Comparison of ENCODE assay signal across 1 fruit fly cellular context in genomic region chr3R:26008892-26009539, dm6.
TF ChIP-seq lines count a peak whose summit lies in the region.

No protein-coding gene starts in this region.

TF ChIP-seq in whole organism, embryonic, 481 proteins besides CTCF, POLR2A, EP300 and RAD21 (continued from another document and continues in another):
- TF ChIP-seq E2f2 (GFP tag; IDR thresholded peaks at IDR 0.05; lab: Robert Waterston, UW) (peak; percentile 70), br (optimal IDR thresholded peaks at IDR 0.05; lab: Kevin White, UChicago) (no peak), Max (GFP tag; optimal IDR thresholded peaks at IDR 0.05; lab: Kevin White, UChicago) (peak; percentile 82), Meics (GFP tag; optimal IDR thresholded peaks at IDR 0.05; lab: Kevin White, UChicago) (peak; percentile 82), ase (GFP tag; IDR thresholded peaks at IDR 0.05; lab: Robert Waterston, UW) (peak; percentile 79; the same call in 2 of the 3 replicates), luna (GFP tag; optimal IDR thresholded peaks at IDR 0.05; lab: Kevin White, UChicago) (peak; percentile 55), MBD-R2 (GFP tag; IDR thresholded peaks at IDR 0.05; lab: Robert Waterston, UW) (peak; percentile 46; the same call in 1 of the 2 replicates), crc (GFP tag; optimal IDR thresholded peaks at IDR 0.05; lab: Kevin White, UChicago) (peak; percentile 82), bcd (GFP tag; optimal IDR thresholded peaks at IDR 0.05; lab: Kevin White, UChicago) (peak; percentile 88), ap (GFP tag; IDR thresholded peaks at IDR 0.05; lab: Robert Waterston, UW) (peak; percentile 85), Ada2b (GFP tag; IDR thresholded peaks at IDR 0.05; lab: Robert Waterston, UW) (peak; percentile 84), CG18011 (GFP tag; optimal IDR thresholded peaks at IDR 0.05; lab: Kevin White, UChicago) (peak; percentile 55), D (optimal IDR thresholded peaks at IDR 0.05; lab: Kevin White, UChicago) (no peak), D (GFP tag; optimal IDR thresholded peaks at IDR 0.05; lab: Kevin White, UChicago) (peak; percentile 88), CG8359 (GFP tag; optimal IDR thresholded peaks at IDR 0.05; lab: Kevin White, UChicago; ENCODE audit: borderline replicate concordance) (peak; percentile 71), eyg (GFP tag; optimal IDR thresholded peaks at IDR 0.05; lab: Kevin White, UChicago) (peak; percentile 71), Lhr (GFP tag; optimal IDR thresholded peaks at IDR 0.05; lab: Kevin White, UChicago) (peak; percentile 76), CG10209 (GFP tag; optimal IDR thresholded peaks at IDR 0.05; lab: Kevin White, UChicago) (peak; percentile 84), Bgb (GFP tag; IDR thresholded peaks at IDR 0.05; lab: Robert Waterston, UW; ENCODE audit: partially characterized antibody) (no peak), CG7745 (tag; optimal IDR thresholded peaks at IDR 0.05; lab: Kevin White, UChicago) (no peak), CG2875 (GFP tag; optimal IDR thresholded peaks at IDR 0.05; lab: Kevin White, UChicago) (peak; percentile 80), CG7556 (GFP tag; optimal IDR thresholded peaks at IDR 0.05; lab: Kevin White, UChicago) (peak; percentile 90), CG11093 (GFP tag; IDR thresholded peaks at IDR 0.05; lab: Robert Waterston, UW) (peak; percentile 81), cwo (GFP tag; optimal IDR thresholded peaks at IDR 0.05; lab: Kevin White, UChicago) (peak; percentile 62), grn (GFP tag; optimal IDR thresholded peaks at IDR 0.05; lab: Kevin White, UChicago) (no peak), CG17802 (tag; optimal IDR thresholded peaks at IDR 0.05; lab: Kevin White, UChicago) (peak; percentile 75), Fer2 (tag; optimal IDR thresholded peaks at IDR 0.05; lab: Kevin White, UChicago) (peak; percentile 52), Rx (GFP tag; IDR thresholded peaks at IDR 0.05; lab: Robert Waterston, UW) (peak; percentile 73), sna (GFP tag; IDR thresholded peaks at IDR 0.05; lab: Robert Waterston, UW; ENCODE audit: partially characterized antibody) (no peak), CG17829 (tag; optimal IDR thresholded peaks at IDR 0.05; lab: Kevin White, UChicago) (peak; percentile 93), tin (GFP tag; optimal IDR thresholded peaks at IDR 0.05; lab: Kevin White, UChicago) (peak; percentile 90), dmrt99B (tag; optimal IDR thresholded peaks at IDR 0.05; lab: Kevin White, UChicago) (peak; percentile 93), HLH54F (GFP tag; optimal IDR thresholded peaks at IDR 0.05; lab: Kevin White, UChicago) (peak; percentile 81), Doc2 (GFP tag; IDR thresholded peaks at IDR 0.05; lab: Robert Waterston, UW) (0 out of 2 replicates have a peak, but pooled peaks have one; percentile 29), CG4424 (GFP tag; optimal IDR thresholded peaks at IDR 0.05; lab: Kevin White, UChicago) (peak; percentile 90), Deaf1 (tag; optimal IDR thresholded peaks at IDR 0.05; lab: Kevin White, UChicago) (peak; percentile 64), Dll (GFP tag; IDR thresholded peaks at IDR 0.05; lab: Robert Waterston, UW; ENCODE audit: partially characterized antibody) (0 out of 4 replicates have a peak, but pooled peaks have one; percentile 2), sr (GFP tag; IDR thresholded peaks at IDR 0.05; lab: Robert Waterston, UW) (peak; percentile 57; the same call in 1 of the 3 replicates), CG8478 (optimal IDR thresholded peaks at IDR 0.05; lab: Kevin White, UChicago) (no peak), sd (tag; optimal IDR thresholded peaks at IDR 0.05; lab: Kevin White, UChicago) (peak; percentile 83), dimm (GFP tag; IDR thresholded peaks at IDR 0.05; lab: Robert Waterston, UW) (peak; percentile 61), Atf-2 (GFP tag; optimal IDR thresholded peaks at IDR 0.05; lab: Kevin White, UChicago) (peak; percentile 81), CG17328 (GFP tag; IDR thresholded peaks at IDR 0.05; lab: Robert Waterston, UW) (peak; percentile 85), sqz (GFP tag; optimal IDR thresholded peaks at IDR 0.05; lab: Kevin White, UChicago) (peak; percentile 97), CG6175 (GFP tag; IDR thresholded peaks at IDR 0.05; lab: Robert Waterston, UW) (peak; percentile 63; the same call in 1 of the 3 replicates), Aef1 (GFP tag; IDR thresholded peaks at IDR 0.05; lab: Robert Waterston, UW) (peak; percentile 81), CG32532 (GFP tag; IDR thresholded peaks at IDR 0.05; lab: Robert Waterston, UW) (peak; percentile 87), hb (GFP tag; IDR thresholded peaks at IDR 0.05; lab: Robert Waterston, UW; ENCODE audit: partially characterized antibody) (no peak), CG12299 (tag; optimal IDR thresholded peaks at IDR 0.05; lab: Kevin White, UChicago) (peak; percentile 74), CG12236 (GFP tag; optimal IDR thresholded peaks at IDR 0.05; lab: Kevin White, UChicago) (peak; percentile 66), dmrt11E (tag; optimal IDR thresholded peaks at IDR 0.05; lab: Kevin White, UChicago) (peak; percentile 90), sug (tag; optimal IDR thresholded peaks at IDR 0.05; lab: Kevin White, UChicago) (no peak), so (GFP tag; IDR thresholded peaks at IDR 0.05; lab: Robert Waterston, UW) (peak; percentile 84; the same call in 2 of the 3 replicates), CG12071 (GFP tag; optimal IDR thresholded peaks at IDR 0.05; lab: Kevin White, UChicago) (peak; percentile 87), CG6654 (GFP tag; optimal IDR thresholded peaks at IDR 0.05; lab: Kevin White, UChicago) (peak; percentile 72), CG12391 (tag; optimal IDR thresholded peaks at IDR 0.05; lab: Kevin White, UChicago) (peak; percentile 93), pan (optimal IDR thresholded peaks at IDR 0.05; lab: Kevin White, UChicago) (no peak), pan (GFP tag; optimal IDR thresholded peaks at IDR 0.05 in 1 of 2, IDR thresholded peaks at IDR 0.05 in 1 of 2) (peak in 1 of 2 experiments; percentile 87), jumu (GFP tag; optimal IDR thresholded peaks at IDR 0.05; lab: Kevin White, UChicago) (peak; percentile 85), zen (tag; optimal IDR thresholded peaks at IDR 0.05; lab: Kevin White, UChicago) (peak; percentile 64), peb (GFP tag; IDR thresholded peaks at IDR 0.05; lab: Robert Waterston, UW) (peak; percentile 75), al (GFP tag; IDR thresholded peaks at IDR 0.05; lab: Robert Waterston, UW) (peak; percentile 67), CG10979 (tag; optimal IDR thresholded peaks at IDR 0.05; lab: Kevin White, UChicago) (peak; percentile 91), dati (GFP tag; IDR thresholded peaks at IDR 0.05; lab: Robert Waterston, UW) (peak; percentile 71), tio (GFP tag; optimal IDR thresholded peaks at IDR 0.05; lab: Kevin White, UChicago) (peak; percentile 77), CG14050 (GFP tag; IDR thresholded peaks at IDR 0.05; lab: Robert Waterston, UW) (peak; percentile 83), CG12942 (GFP tag; optimal IDR thresholded peaks at IDR 0.05; lab: Kevin White, UChicago) (peak; percentile 83), run (tag; optimal IDR thresholded peaks at IDR 0.05; lab: Kevin White, UChicago) (peak; percentile 70), Elba2 (GFP tag; optimal IDR thresholded peaks at IDR 0.05; lab: Kevin White, UChicago) (peak; percentile 8), dan (GFP tag; IDR thresholded peaks at IDR 0.05; lab: Robert Waterston, UW) (no peak), unc-4 (GFP tag; IDR thresholded peaks at IDR 0.05; lab: Robert Waterston, UW; ENCODE audit: partially characterized antibody) (no peak), Vsx1 (GFP tag; optimal IDR thresholded peaks at IDR 0.05; lab: Kevin White, UChicago) (peak; percentile 76), chm (GFP tag; IDR thresholded peaks at IDR 0.05; lab: Robert Waterston, UW) (peak; percentile 73), nerfin-1 (tag; optimal IDR thresholded peaks at IDR 0.05; lab: Kevin White, UChicago) (peak; percentile 85), Dek (tag; optimal IDR thresholded peaks at IDR 0.05; lab: Kevin White, UChicago) (peak; percentile 80), CG13296 (GFP tag; optimal IDR thresholded peaks at IDR 0.05; lab: Kevin White, UChicago) (peak; percentile 76), D19B (GFP tag; optimal IDR thresholded peaks at IDR 0.05; lab: Kevin White, UChicago) (peak; percentile 57), CG15011 (GFP tag; optimal IDR thresholded peaks at IDR 0.05; lab: Kevin White, UChicago) (peak; percentile 73), CG43689 (GFP tag; IDR thresholded peaks at IDR 0.05; lab: Robert Waterston, UW) (0 out of 2 replicates have a peak, but pooled peaks have one; percentile 16), HmgD (GFP tag; optimal IDR thresholded peaks at IDR 0.05; lab: Kevin White, UChicago) (no peak), ci (GFP tag; IDR thresholded peaks at IDR 0.05; lab: Robert Waterston, UW) (peak; percentile 92), Scr (GFP tag; IDR thresholded peaks at IDR 0.05; lab: Robert Waterston, UW; ENCODE audit: partially characterized antibody) (no peak), CG3726 (GFP tag; IDR thresholded peaks at IDR 0.05; lab: Robert Waterston, UW) (peak; percentile 75; the same call in 2 of the 3 replicates), p53 (GFP tag; optimal IDR thresholded peaks at IDR 0.05; lab: Kevin White, UChicago) (peak; percentile 68), CG7271 (tag; optimal IDR thresholded peaks at IDR 0.05; lab: Kevin White, UChicago) (peak; percentile 57), cad (GFP tag; optimal IDR thresholded peaks at IDR 0.05; lab: Kevin White, UChicago) (no peak), CG12155 (GFP tag; optimal IDR thresholded peaks at IDR 0.05; lab: Kevin White, UChicago) (peak; percentile 79), CG5180 (GFP tag; optimal IDR thresholded peaks at IDR 0.05; lab: Kevin White, UChicago) (peak; percentile 69), Ravus (GFP tag; IDR thresholded peaks at IDR 0.05; lab: Robert Waterston, UW) (peak; percentile 36), CG8388 (GFP tag; optimal IDR thresholded peaks at IDR 0.05; lab: Kevin White, UChicago) (peak; percentile 88), CG3407 (GFP tag; optimal IDR thresholded peaks at IDR 0.05; lab: Kevin White, UChicago) (peak; percentile 79), CG13287 (GFP tag; IDR thresholded peaks at IDR 0.05; lab: Robert Waterston, UW; ENCODE audit: partially characterized antibody) (no peak), CG6813 (GFP tag; optimal IDR thresholded peaks at IDR 0.05; lab: Kevin White, UChicago) (peak; percentile 69), Hr39 (optimal IDR thresholded peaks at IDR 0.05; lab: Kevin White, UChicago) (no peak), dm (GFP tag; optimal IDR thresholded peaks at IDR 0.05; lab: Kevin White, UChicago) (peak; percentile 74), CG42726 (GFP tag; IDR thresholded peaks at IDR 0.05; lab: Robert Waterston, UW; ENCODE audit: partially characterized antibody) (no peak), CG9932 (GFP tag; IDR thresholded peaks at IDR 0.05; lab: Robert Waterston, UW) (peak; percentile 80), mld (GFP tag; IDR thresholded peaks at IDR 0.05; lab: Robert Waterston, UW; ENCODE audit: partially characterized antibody) (no peak), Adf1 (GFP tag; IDR thresholded peaks at IDR 0.05; lab: Robert Waterston, UW) (no peak), ro (GFP tag; IDR thresholded peaks at IDR 0.05; lab: Robert Waterston, UW) (peak; percentile 56; the same call in 1 of the 2 replicates), row (GFP tag; IDR thresholded peaks at IDR 0.05; lab: Robert Waterston, UW) (peak; percentile 91), dysf (GFP tag; IDR thresholded peaks at IDR 0.05; lab: Robert Waterston, UW) (peak; percentile 92), CG17568 (GFP tag; optimal IDR thresholded peaks at IDR 0.05; lab: Kevin White, UChicago) (peak; percentile 86), TFAM (GFP tag; optimal IDR thresholded peaks at IDR 0.05; lab: Kevin White, UChicago) (no peak), CG18599 (GFP tag; optimal IDR thresholded peaks at IDR 0.05; lab: Kevin White, UChicago) (peak; percentile 89), croc (GFP tag; conservative IDR thresholded peaks at IDR 0.05; lab: Robert Waterston, UW) (peak; percentile 83), Ets97D (GFP tag; optimal IDR thresholded peaks at IDR 0.05; lab: Kevin White, UChicago) (peak; percentile 37), CG4328 (GFP tag; optimal IDR thresholded peaks at IDR 0.05; lab: Kevin White, UChicago) (peak; percentile 60), CG11696 (GFP tag; IDR thresholded peaks at IDR 0.05; lab: Robert Waterston, UW) (peak; percentile 65), bigmax (GFP tag; optimal IDR thresholded peaks at IDR 0.05; lab: Kevin White, UChicago) (no peak), CG3838 (GFP tag; optimal IDR thresholded peaks at IDR 0.05; lab: Kevin White, UChicago) (peak; percentile 55), CG13624 (GFP tag; optimal IDR thresholded peaks at IDR 0.05; lab: Kevin White, UChicago) (peak; percentile 81), Tbp (GFP tag; optimal IDR thresholded peaks at IDR 0.05; lab: Kevin White, UChicago) (no peak), Sin3A (optimal IDR thresholded peaks at IDR 0.05; lab: Kevin White, UChicago) (no peak), Taf1 (GFP tag; IDR thresholded peaks at IDR 0.05; lab: Robert Waterston, UW) (peak; percentile 80), tap (tag; optimal IDR thresholded peaks at IDR 0.05; lab: Kevin White, UChicago) (peak; percentile 92), sima (GFP tag; optimal IDR thresholded peaks at IDR 0.05; lab: Kevin White, UChicago) (peak; percentile 50), ewg (GFP tag; optimal IDR thresholded peaks at IDR 0.05; lab: Kevin White, UChicago) (peak; percentile 80), Oli (tag; optimal IDR thresholded peaks at IDR 0.05; lab: Kevin White, UChicago) (peak; percentile 93), sens (GFP tag; lab: Kevin White, UChicago) (peak; percentile 98), E2f1 (GFP tag; IDR thresholded peaks at IDR 0.05; lab: Robert Waterston, UW) (peak; percentile 83), gcm (GFP tag; optimal IDR thresholded peaks at IDR 0.05; lab: Kevin White, UChicago) (peak; percentile 83), fru (optimal IDR thresholded peaks at IDR 0.05; lab: Kevin White, UChicago) (no peak), kni (GFP tag; optimal IDR thresholded peaks at IDR 0.05; lab: Kevin White, UChicago) (peak; percentile 62), CG8924 (tag; optimal IDR thresholded peaks at IDR 0.05; lab: Kevin White, UChicago) (peak; percentile 93), CG18262 (tag; optimal IDR thresholded peaks at IDR 0.05; lab: Kevin White, UChicago) (peak; percentile 94), Usf (GFP tag; optimal IDR thresholded peaks at IDR 0.05; lab: Kevin White, UChicago) (peak; percentile 75), CG6272 (GFP tag; IDR thresholded peaks at IDR 0.05; lab: Robert Waterston, UW) (peak; percentile 81), toy (GFP tag; IDR thresholded peaks at IDR 0.05; lab: Robert Waterston, UW) (0 out of 2 replicates have a peak, but pooled peaks have one; percentile 24), sim (GFP tag; IDR thresholded peaks at IDR 0.05; lab: Robert Waterston, UW) (peak; percentile 65; the same call in 1 of the 2 replicates)
